Worm (Caenorhabditis elegans): ENCODE measurements around the gene rdy-2.

- TF ChIP-seq fos-1 (tag; optimal IDR thresholded peaks at IDR 0.05) (no peak), nhr-77 (tag; optimal IDR thresholded peaks at IDR 0.05) (no peak), nhr-11 (tag; optimal IDR thresholded peaks at IDR 0.05) (peak; percentile 30), nhr-76 (tag; optimal IDR thresholded peaks at IDR 0.05) (peak; percentile 90), elt-3 (tag; optimal IDR thresholded peaks at IDR 0.05) (peak in 1 of 3 experiments; percentile 70), aly-2 (tag; optimal IDR thresholded peaks at IDR 0.05) (no peak), skn-1 (tag; optimal IDR thresholded peaks at IDR 0.05) (peak; percentile 11), ZK546.5 (tag; optimal IDR thresholded peaks at IDR 0.05) (no peak)
These were observed 35.6 kb downstream of the rdy-2 start for ce11 chrV:13565197-13565596.

All from whole organism, L3 larva.